Worm (Caenorhabditis elegans) whole organism, L2 larva: Measurements from ENCODE around the gene ZK1240.11.

Experiments
- C34F6.9 ChIP-seq: fragments of 150-350 bp; optimal IDR thresholded peaks from 2 replicates; lab custom pipeline; 2014; ENCODE audit warnings: missing biosample characterization, missing genetic modification characterization
- F13H6.1 ChIP-seq: sonication (generic microtip); optimal IDR thresholded peaks from 2 replicates; lab custom pipeline; 2016; ENCODE audit warnings: missing genetic modification characterization, missing compliant biosample characterization
- R02D3.7 ChIP-seq: fragments of 150-350 bp; optimal IDR thresholded peaks from 2 replicates; lab custom pipeline; 2014; ENCODE audit warnings: missing biosample characterization, missing genetic modification characterization
- Y55F3AM.14 ChIP-seq: fragments of 200-800 bp; sonication (Bioruptor generic); optimal IDR thresholded peaks from 2 replicates; lab custom pipeline; 2018; ENCODE audit warnings: mild to moderate bottlenecking, missing genetic modification characterization, missing compliant biosample characterization
- alr-1 ChIP-seq: fragments of 150-350 bp; optimal IDR thresholded peaks from 2 replicates; lab custom pipeline; 2014; ENCODE audit warnings: missing biosample characterization, missing genetic modification characterization
- ama-1 ChIP-seq: fragments of 150-350 bp; optimal IDR thresholded peaks from 2 replicates; lab custom pipeline; 2018; ENCODE audit warnings: inconsistent platforms
- blmp-1 ChIP-seq: sonication (generic microtip); optimal IDR thresholded peaks from 2 replicates; lab custom pipeline; 2017; ENCODE audit warnings: missing genetic modification characterization, mild to moderate bottlenecking, missing compliant biosample characterization, antibody characterized with exemption, moderate library complexity; ENCODE audit not compliant: insufficient read depth
- ceh-82 ChIP-seq: fragments of 150-350 bp; optimal IDR thresholded peaks from 2 replicates; lab custom pipeline; 2014; ENCODE audit warnings: missing biosample characterization, missing genetic modification characterization
- crh-2 ChIP-seq: sonication (generic microtip); optimal IDR thresholded peaks from 2 replicates; lab custom pipeline; 2017; ENCODE audit warnings: missing biosample characterization, missing genetic modification characterization
- dmd-4 ChIP-seq: sonication (generic microtip); optimal IDR thresholded peaks from 2 replicates; lab custom pipeline; 2017; ENCODE audit warnings: missing biosample characterization, missing genetic modification characterization
- egl-27 ChIP-seq: sonication (generic microtip); optimal IDR thresholded peaks from 3 replicates; lab custom pipeline; 2017; ENCODE audit warnings: missing biosample characterization, missing genetic modification reagents, missing genetic modification characterization
- elt-3 ChIP-seq: sonication (generic microtip); optimal IDR thresholded peaks from 2 replicates; lab custom pipeline; 2017; ENCODE audit warnings: missing biosample characterization, missing genetic modification characterization
- gmeb-1 ChIP-seq: fragments of 150-350 bp; optimal IDR thresholded peaks from 2 replicates; lab custom pipeline; 2014; ENCODE audit warnings: missing biosample characterization, missing genetic modification characterization
- lin-11 ChIP-seq: fragments of 150-350 bp; sonication (generic microtip); optimal IDR thresholded peaks from 2 replicates; lab custom pipeline; 2014; ENCODE audit warnings: missing biosample characterization, missing genetic modification characterization, inconsistent platforms, mixed read lengths
- lin-39 ChIP-seq: fragments of 150-350 bp; optimal IDR thresholded peaks from 2 replicates; lab custom pipeline; 2014; ENCODE audit warnings: missing biosample characterization, missing genetic modification reagents, missing genetic modification characterization
- lsy-2 ChIP-seq, 2 experiments: fragments of 150-350 bp in 1 of 2; sonication (generic microtip) in 1 of 2; optimal IDR thresholded peaks; 2 replicates each; lab custom pipeline; 2014 to 2017; ENCODE audit warnings: missing biosample characterization in 2 of 2, missing genetic modification characterization in 2 of 2
- mbf-1 ChIP-seq: sonication (generic microtip); optimal IDR thresholded peaks from 2 replicates; lab custom pipeline; 2017; ENCODE audit warnings: missing biosample characterization, missing genetic modification characterization
- mdl-1 ChIP-seq, 2 experiments: fragments of 150-350 bp in 1 of 2; sonication (generic microtip) in 1 of 2; optimal IDR thresholded peaks; 2 replicates each; lab custom pipeline; 2017; ENCODE audit warnings: missing biosample characterization in 2 of 2, missing genetic modification characterization in 2 of 2
- nhr-10 ChIP-seq: sonication (generic microtip); optimal IDR thresholded peaks from 2 replicates; lab custom pipeline; 2017; ENCODE audit warnings: missing biosample characterization, missing genetic modification characterization
- nhr-11 ChIP-seq: fragments of 150-350 bp; optimal IDR thresholded peaks from 2 replicates; lab custom pipeline; 2014; ENCODE audit warnings: missing biosample characterization, missing genetic modification characterization
- nhr-12 ChIP-seq: fragments of 150-350 bp; optimal IDR thresholded peaks from 2 replicates; lab custom pipeline; 2014; ENCODE audit warnings: missing biosample characterization, missing genetic modification characterization
- nhr-129 ChIP-seq: fragments of 150-350 bp; optimal IDR thresholded peaks from 2 replicates; lab custom pipeline; 2014; ENCODE audit warnings: missing biosample characterization, missing genetic modification characterization
- nhr-23 ChIP-seq: fragments of 150-350 bp; optimal IDR thresholded peaks from 2 replicates; lab custom pipeline; 2014; ENCODE audit warnings: missing biosample characterization, missing genetic modification reagents, missing genetic modification characterization
- nhr-237 ChIP-seq: fragments of 150-350 bp; optimal IDR thresholded peaks from 2 replicates; lab custom pipeline; 2014; ENCODE audit warnings: missing biosample characterization, missing genetic modification characterization
- nhr-6 ChIP-seq: fragments of 150-350 bp; optimal IDR thresholded peaks from 2 replicates; lab custom pipeline; 2014; ENCODE audit warnings: missing biosample characterization, missing genetic modification characterization
- nhr-77 ChIP-seq: fragments of 150-350 bp; optimal IDR thresholded peaks from 2 replicates; lab custom pipeline; 2014; ENCODE audit warnings: missing biosample characterization, missing genetic modification characterization
- peb-1 ChIP-seq: fragments of 150-350 bp; optimal IDR thresholded peaks from 2 replicates; lab custom pipeline; 2014; ENCODE audit warnings: missing biosample characterization, missing genetic modification characterization
- sem-4 ChIP-seq: fragments of 150-350 bp; optimal IDR thresholded peaks from 2 replicates; lab custom pipeline; 2014; ENCODE audit warnings: missing biosample characterization, missing genetic modification reagents, missing genetic modification characterization
- skn-1 ChIP-seq: sonication (generic microtip); optimal IDR thresholded peaks from 2 replicates; lab custom pipeline; 2017; ENCODE audit warnings: missing biosample characterization, missing genetic modification characterization
- sma-9 ChIP-seq, 2 experiments: fragments of 150-350 bp in 1 of 2; sonication (generic microtip) in 1 of 2; optimal IDR thresholded peaks; 2 replicates each; lab custom pipeline; 2014 to 2016; ENCODE audit warnings: missing genetic modification characterization in 2 of 2, mild to moderate bottlenecking in 1 of 2, missing biosample characterization in 1 of 2, missing compliant biosample characterization in 1 of 2, missing genetic modification reagents in 1 of 2, moderate library complexity in 1 of 2
- snpc-4 ChIP-seq: fragments of 150-350 bp; optimal IDR thresholded peaks from 2 replicates; lab custom pipeline; 2014; ENCODE audit warnings: missing biosample characterization, missing genetic modification characterization
- unc-62 ChIP-seq: fragments of 150-350 bp; optimal IDR thresholded peaks from 2 replicates; lab custom pipeline; 2014; ENCODE audit warnings: missing biosample characterization, missing genetic modification reagents, missing genetic modification characterization
- zag-1 ChIP-seq: fragments of 150-350 bp; optimal IDR thresholded peaks from 2 replicates; lab custom pipeline; 2014; ENCODE audit warnings: missing biosample characterization, missing genetic modification characterization
- ztf-4 ChIP-seq: fragments of 150-350 bp; optimal IDR thresholded peaks from 2 replicates; lab custom pipeline; 2014; ENCODE audit warnings: missing biosample characterization, missing genetic modification characterization

Gene ZK1240.11

DNA sequence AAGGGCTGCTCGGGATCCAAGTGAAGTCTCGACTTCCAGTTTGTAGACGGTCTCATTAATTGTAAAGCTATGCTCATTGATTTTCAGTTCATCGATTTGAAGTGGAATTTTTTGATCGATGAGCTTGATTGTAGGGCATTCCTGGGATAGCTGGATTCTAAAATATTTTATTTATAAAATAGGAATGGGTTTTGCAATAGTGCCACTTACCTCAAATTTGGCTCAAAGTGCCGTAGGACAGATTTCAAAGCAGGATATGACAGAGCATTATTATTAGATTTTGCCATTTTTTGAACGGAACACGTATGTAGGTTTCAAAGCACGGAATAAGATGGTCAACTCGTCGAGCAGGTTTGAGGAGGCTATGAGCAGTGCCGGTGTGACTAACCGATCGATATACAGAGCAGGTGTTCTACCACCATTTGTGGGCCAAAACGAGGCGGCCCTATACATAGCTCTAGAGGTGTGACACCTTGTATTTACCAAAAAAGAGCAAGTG is 29.2 kb upstream of the ZK1240.11 start, which contains the start of gene fbxc-25:
TSS of gene fbxc-25 (minus strand) at position 449 of the 499 bp plus-strand sequence.
- no peak for TF ChIP-seq nhr-6 (tag; lab: Kevin White, UChicago)
- no peak for TF ChIP-seq blmp-1 (tag; lab: Kevin White, UChicago)
- TF ChIP-seq C34F6.9 (tag; lab: Kevin White, UChicago) = no peak
- TF ChIP-seq mdl-1 (tag; optimal IDR thresholded peaks at IDR 0.05; lab: Kevin White, UChicago) = no peak
- TF ChIP-seq elt-3 (tag; lab: Kevin White, UChicago) = no peak
- TF ChIP-seq zag-1 (tag; lab: Kevin White, UChicago) = no peak

DNA sequence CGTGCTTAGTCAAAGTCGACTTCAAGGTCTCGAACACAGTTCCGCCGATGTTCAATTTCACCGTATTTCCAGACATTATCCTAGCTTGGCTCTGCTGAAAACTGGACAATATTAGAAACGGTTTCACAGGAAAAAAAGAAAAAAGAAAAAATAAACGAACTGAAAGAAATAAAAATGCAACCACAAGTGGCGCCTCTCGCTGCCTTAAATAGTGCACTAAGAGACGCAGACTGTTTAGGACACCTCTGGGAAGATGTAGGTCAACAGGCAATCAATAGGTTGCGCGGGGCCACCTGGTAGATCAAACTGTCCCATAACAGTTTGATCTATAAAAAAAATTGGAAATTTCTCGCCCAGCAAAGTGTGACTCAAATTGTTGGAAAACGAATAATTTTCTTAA is 26.3 kb upstream of the ZK1240.11 start, which contains the start of gene B0281.4:
TSS of gene B0281.4 (minus strand) at position 101 of the 400 bp plus-strand sequence.
- TF ChIP-seq nhr-237 (tag; lab: Kevin White, UChicago) = no peak
- no peak for TF ChIP-seq nhr-77 (tag; lab: Kevin White, UChicago)
- TF ChIP-seq crh-2 = no peak
- TF ChIP-seq nhr-129 (tag; lab: Kevin White, UChicago) = no peak
- no peak for TF ChIP-seq lsy-2 (tag; optimal IDR thresholded peaks at IDR 0.05; lab: Kevin White, UChicago)
- no peak for TF ChIP-seq sma-9 (GFP tag; optimal IDR thresholded peaks at IDR 0.05; lab: Kevin White, UChicago)
- TF ChIP-seq sma-9 (tag; optimal IDR thresholded peaks at IDR 0.05; lab: Kevin White, UChicago) = no peak
- no peak for TF ChIP-seq nhr-12 (tag; lab: Kevin White, UChicago)
- no peak for TF ChIP-seq Y55F3AM.14 (GFP tag; lab: Kevin White, UChicago)
- no peak for TF ChIP-seq lin-11 (tag; lab: Kevin White, UChicago)
- TF ChIP-seq gmeb-1 (tag; lab: Kevin White, UChicago) = no peak
- TF ChIP-seq lin-39 (tag; lab: Kevin White, UChicago) = no peak
- TF ChIP-seq zag-1 (tag; lab: Kevin White, UChicago) = no peak
- TF ChIP-seq R02D3.7 (tag; lab: Kevin White, UChicago) = no peak
- TF ChIP-seq nhr-11 = no peak
- TF ChIP-seq F13H6.1 = no peak

DNA sequence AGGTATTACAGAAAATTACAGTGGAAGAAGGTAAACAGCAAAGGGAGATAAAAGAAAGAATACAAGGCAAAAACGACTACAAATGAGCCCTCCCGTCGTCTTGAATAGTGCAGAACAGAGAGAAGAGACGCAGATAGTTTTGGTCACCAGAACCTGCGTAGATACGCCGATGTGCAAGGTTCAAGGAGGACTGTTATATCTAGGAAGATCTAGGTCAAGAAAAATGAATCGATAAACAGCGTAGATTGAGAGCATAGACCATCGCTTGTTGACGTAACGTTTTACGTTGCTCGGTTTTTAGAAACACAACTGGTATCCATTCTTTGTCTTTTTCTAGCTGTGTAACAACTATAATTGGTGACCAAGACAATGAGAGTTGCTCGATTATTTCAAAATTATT is 24.2 kb upstream of the ZK1240.11 start, which contains the start of gene B0281.5:
TSS of gene B0281.5 (minus strand) at position 101 of the 400 bp plus-strand sequence.
- TF ChIP-seq ztf-4 (tag; lab: Kevin White, UChicago) (no peak), mbf-1 (tag; lab: Kevin White, UChicago) (no peak), egl-27 (tag; lab: Kevin White, UChicago) (no peak), snpc-4 (no peak), nhr-6 (tag; lab: Kevin White, UChicago) (no peak), sem-4 (tag; lab: Kevin White, UChicago) (no peak)

DNA sequence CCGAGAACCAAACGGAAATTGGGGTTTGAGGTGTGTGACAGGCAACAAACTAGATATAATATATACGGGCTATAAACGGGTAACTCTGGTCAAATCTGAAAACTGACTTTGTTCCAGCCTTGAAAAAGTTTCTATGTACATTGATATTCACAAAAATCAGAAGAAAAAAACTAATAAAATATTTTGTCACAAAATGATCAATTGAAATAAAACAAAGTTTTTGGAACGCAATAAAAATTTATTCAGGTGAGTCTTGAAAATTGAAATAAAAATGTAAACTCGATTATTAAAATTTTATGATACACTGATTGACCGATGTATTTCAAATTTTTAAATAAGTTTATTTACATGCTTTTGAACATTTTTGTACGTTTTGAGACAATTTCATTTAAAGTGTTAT is 22.7 kb upstream of the ZK1240.11 start, which contains the start of gene B0281.6:
TSS of gene B0281.6 (minus strand) at position 101 of the 400 bp plus-strand sequence.
- TF ChIP-seq unc-62 (GFP tag; lab: Kevin White, UChicago) (no peak), C34F6.9 (tag; lab: Kevin White, UChicago) (no peak)

DNA sequence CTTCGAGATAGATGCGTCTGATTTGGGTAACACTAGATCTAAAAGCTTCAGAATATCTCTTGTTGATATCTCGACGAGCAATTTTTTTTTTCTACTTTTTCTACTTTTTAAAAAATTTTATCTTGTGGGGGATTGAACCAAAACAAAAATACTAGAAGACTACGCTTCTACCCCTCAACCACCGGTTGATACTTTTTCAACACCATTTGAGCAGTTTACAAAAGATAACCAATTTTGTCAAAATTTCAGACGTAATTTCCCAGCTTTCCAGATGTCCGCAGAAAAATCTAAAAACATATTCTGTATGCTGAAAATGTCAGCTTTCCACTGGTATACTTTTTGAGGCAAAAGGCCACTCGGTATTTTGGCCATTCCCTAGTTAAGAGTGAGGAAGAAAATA is 20.5 kb upstream of the ZK1240.11 start:
- TF ChIP-seq nhr-77 (tag; lab: Kevin White, UChicago) (no peak), ceh-82 (tag; lab: Kevin White, UChicago) (no peak), peb-1 (tag; lab: Kevin White, UChicago) (no peak), dmd-4 (tag; lab: Kevin White, UChicago) (no peak), lin-11 (tag; lab: Kevin White, UChicago) (no peak), zag-1 (tag; lab: Kevin White, UChicago) (no peak), nhr-10 (no peak), nhr-129 (tag; lab: Kevin White, UChicago) (no peak), alr-1 (no peak), unc-62 (GFP tag; lab: Kevin White, UChicago) (no peak), C34F6.9 (tag; lab: Kevin White, UChicago) (no peak), F13H6.1 (no peak), skn-1 (no peak), nhr-23 (tag; lab: Kevin White, UChicago) (no peak), nhr-11 (no peak), ama-1 (no peak)
